Worm (Caenorhabditis elegans) whole organism, L2 larva: Measurements from ENCODE around the gene F31E8.4.

Source experiments
- F13H6.1 ChIP-seq: sonication (generic microtip); optimal IDR thresholded peaks from 2 replicates; lab custom pipeline; 2016; ENCODE audit warnings: missing genetic modification characterization, missing compliant biosample characterization
- ZK546.5 ChIP-seq: sonication (generic microtip); optimal IDR thresholded peaks from 2 replicates; lab custom pipeline; 2017; ENCODE audit warnings: missing biosample characterization, missing genetic modification characterization
- dmd-4 ChIP-seq: sonication (generic microtip); optimal IDR thresholded peaks from 2 replicates; lab custom pipeline; 2017; ENCODE audit warnings: missing biosample characterization, missing genetic modification characterization
- elt-1 ChIP-seq: fragments of 150-350 bp; optimal IDR thresholded peaks from 2 replicates; lab custom pipeline; 2014; ENCODE audit warnings: missing biosample characterization, missing genetic modification characterization
- elt-3 ChIP-seq: sonication (generic microtip); optimal IDR thresholded peaks from 2 replicates; lab custom pipeline; 2017; ENCODE audit warnings: missing biosample characterization, missing genetic modification characterization
- lin-11 ChIP-seq: fragments of 150-350 bp; sonication (generic microtip); optimal IDR thresholded peaks from 2 replicates; lab custom pipeline; 2014; ENCODE audit warnings: missing biosample characterization, missing genetic modification characterization, inconsistent platforms, mixed read lengths
- nhr-237 ChIP-seq: fragments of 150-350 bp; optimal IDR thresholded peaks from 2 replicates; lab custom pipeline; 2014; ENCODE audit warnings: missing biosample characterization, missing genetic modification characterization
- nhr-6 ChIP-seq: fragments of 150-350 bp; optimal IDR thresholded peaks from 2 replicates; lab custom pipeline; 2014; ENCODE audit warnings: missing biosample characterization, missing genetic modification characterization
- unc-62 ChIP-seq: fragments of 150-350 bp; optimal IDR thresholded peaks from 2 replicates; lab custom pipeline; 2014; ENCODE audit warnings: missing biosample characterization, missing genetic modification reagents, missing genetic modification characterization
- ztf-4 ChIP-seq: fragments of 150-350 bp; optimal IDR thresholded peaks from 2 replicates; lab custom pipeline; 2014; ENCODE audit warnings: missing biosample characterization, missing genetic modification characterization

DNA sequence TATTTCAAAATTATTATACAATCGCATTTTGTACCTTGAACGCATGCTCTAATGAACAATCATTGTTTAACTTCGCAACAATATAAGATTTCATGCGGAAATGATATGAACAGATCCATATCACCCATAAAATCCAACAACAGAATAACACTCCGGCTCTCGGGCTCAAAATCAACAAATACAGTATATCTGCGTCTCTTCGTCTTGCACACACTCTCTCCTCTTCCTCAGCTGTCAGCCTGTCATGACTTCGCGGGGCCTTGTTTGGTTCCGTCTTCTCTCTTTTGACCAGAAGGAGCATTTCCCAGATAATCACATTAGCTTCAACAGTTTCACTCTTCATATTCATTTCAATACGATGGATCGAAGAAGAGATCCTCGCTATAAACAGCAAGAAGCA, 43.7 kb downstream of the F31E8.4 start, which contains the start of gene F41G3.3:
- TF ChIP-seq nhr-237 (tag; lab: Kevin White, UChicago), result no peak
- TF ChIP-seq elt-1, result no peak
- TF ChIP-seq ztf-4 (tag; lab: Kevin White, UChicago), result no peak
- TF ChIP-seq elt-3 (tag; lab: Kevin White, UChicago), result no peak
- TF ChIP-seq F13H6.1, result no peak
- no peak for TF ChIP-seq dmd-4 (tag; lab: Kevin White, UChicago)
- TF ChIP-seq ZK546.5 (tag; lab: Kevin White, UChicago), result no peak
- no peak for TF ChIP-seq nhr-6 (tag; lab: Kevin White, UChicago)
- TF ChIP-seq unc-62 (GFP tag; lab: Kevin White, UChicago), result no peak
- no peak for TF ChIP-seq lin-11 (tag; lab: Kevin White, UChicago)
